Fruit fly (Drosophila melanogaster) whole organism, embryonic: Measurements from ENCODE around the gene CG44158.
A peak's percentile ranks its signal among the peaks of the same experiment; 100 is the strongest.

Experiments
- ATbp ChIP-seq: fragments of 200-800 bp; sonication (Bioruptor generic); optimal IDR thresholded peaks from 2 replicates; lab custom pipeline; 2017; ENCODE audit warnings: missing biosample characterization, mild to moderate bottlenecking, missing genetic modification characterization, missing genetic modification reagents
- Antp ChIP-seq: fragments of 200-800 bp; sonication (Bioruptor generic); optimal IDR thresholded peaks from 3 replicates; lab custom pipeline; 2016; ENCODE audit warnings: missing biosample characterization, missing genetic modification characterization
- C15 ChIP-seq: fragments of 200-800 bp; sonication (Bioruptor generic); IDR thresholded peaks from 3 replicates; pipeline ENCODE4 v1.3.6; 2022; ENCODE audit warnings: missing biosample characterization, missing genetic modification characterization
- CG10321 ChIP-seq: fragments of 200-800 bp; sonication (Bioruptor generic); IDR thresholded peaks from 2 replicates; pipeline ENCODE4 v1.3.6; 2022; ENCODE audit warnings: missing biosample characterization, missing genetic modification characterization
- CG11247 ChIP-seq: fragments of 200-800 bp; sonication (Bioruptor generic); IDR thresholded peaks from 2 replicates; pipeline ENCODE4 v1.3.6; 2022; ENCODE audit warnings: missing biosample characterization, missing genetic modification characterization
- CG12299 ChIP-seq: fragments of 200-800 bp; sonication (Bioruptor generic); optimal IDR thresholded peaks from 2 replicates; lab custom pipeline; 2018; ENCODE audit warnings: missing biosample characterization, mild to moderate bottlenecking, missing genetic modification characterization
- CG13894 ChIP-seq: fragments of 200-800 bp; sonication (Bioruptor generic); optimal IDR thresholded peaks from 3 replicates; lab custom pipeline; 2018; ENCODE audit warnings: missing biosample characterization, mild to moderate bottlenecking, missing genetic modification characterization, moderate library complexity
- CG15696 ChIP-seq: fragments of 200-800 bp; sonication (Bioruptor generic); optimal IDR thresholded peaks from 2 replicates; lab custom pipeline; 2019; ENCODE audit warnings: missing biosample characterization, mild to moderate bottlenecking, missing genetic modification characterization, moderate library complexity
- CG17328 ChIP-seq: fragments of 200-800 bp; sonication (Bioruptor generic); IDR thresholded peaks from 2 replicates; pipeline ENCODE4 v1.3.6; 2022; ENCODE audit warnings: missing biosample characterization, missing genetic modification characterization
- CG32532 ChIP-seq: fragments of 200-800 bp; sonication (Bioruptor generic); IDR thresholded peaks from 2 replicates; pipeline ENCODE4 v1.3.6; 2022; ENCODE audit warnings: missing biosample characterization, missing genetic modification characterization
- CG3407 ChIP-seq: fragments of 200-800 bp; sonication (Bioruptor generic); optimal IDR thresholded peaks from 2 replicates; lab custom pipeline; 2018; ENCODE audit warnings: missing biosample characterization, mild to moderate bottlenecking, missing genetic modification characterization
- CG4404 ChIP-seq: fragments of 200-800 bp; sonication (Bioruptor generic); IDR thresholded peaks from 2 replicates; pipeline ENCODE4 v1.3.6; 2022; ENCODE audit warnings: missing biosample characterization, missing genetic modification characterization
- CG4854 ChIP-seq: fragments of 200-800 bp; sonication (Bioruptor generic); optimal IDR thresholded peaks from 2 replicates; lab custom pipeline; 2016; ENCODE audit warnings: missing biosample characterization, missing genetic modification characterization, inconsistent platforms
- CG6254 ChIP-seq: fragments of 200-800 bp; sonication (Bioruptor generic); optimal IDR thresholded peaks from 3 replicates; lab custom pipeline; 2017; ENCODE audit warnings: mild to moderate bottlenecking, missing biosample characterization, missing genetic modification reagents, missing genetic modification characterization
- CG6683 ChIP-seq: fragments of 200-800 bp; sonication (Bioruptor generic); optimal IDR thresholded peaks from 2 replicates; lab custom pipeline; 2017; ENCODE audit warnings: missing biosample characterization, mild to moderate bottlenecking, missing genetic modification characterization, missing genetic modification reagents
- CG7745 ChIP-seq: fragments of 200-800 bp; sonication (Bioruptor generic); optimal IDR thresholded peaks from 2 replicates; lab custom pipeline; 2018; ENCODE audit warnings: missing biosample characterization, mild to moderate bottlenecking, missing genetic modification characterization, moderate library complexity
- CG7928 ChIP-seq: fragments of 200-800 bp; sonication (Bioruptor generic); optimal IDR thresholded peaks from 2 replicates; lab custom pipeline; 2017; ENCODE audit warnings: missing biosample characterization, mild to moderate bottlenecking, missing genetic modification characterization
- CG7963 ChIP-seq: fragments of 200-800 bp; sonication (Bioruptor generic); IDR thresholded peaks from 3 replicates; pipeline ENCODE4 v1.3.6; 2022; ENCODE audit warnings: missing biosample characterization, missing genetic modification characterization; ENCODE audit not compliant: partially characterized antibody
- CG7987 ChIP-seq: fragments of 200-800 bp; sonication (Bioruptor generic); optimal IDR thresholded peaks from 2 replicates; lab custom pipeline; 2018; ENCODE audit warnings: missing biosample characterization, mild to moderate bottlenecking, missing genetic modification characterization, moderate library complexity
- CG8290 ChIP-seq, 3 experiments: fragments of 200-800 bp; sonication (Bioruptor generic); optimal IDR thresholded peaks; 2 replicates each; lab custom pipeline; 2016 to 2019; ENCODE audit warnings: missing biosample characterization in 3 of 3, missing genetic modification characterization in 3 of 3, mild to moderate bottlenecking in 2 of 3, moderate library complexity in 1 of 3
- CG9215 ChIP-seq: fragments of 200-800 bp; sonication (Bioruptor generic); IDR thresholded peaks from 2 replicates; pipeline ENCODE4 v1.3.6; 2022; ENCODE audit warnings: missing biosample characterization, missing genetic modification characterization
- CrebB ChIP-seq: fragments of 200-800 bp; sonication (Bioruptor generic); optimal IDR thresholded peaks from 3 replicates; lab custom pipeline; 2018; ENCODE audit warnings: missing biosample characterization, mild to moderate bottlenecking, missing genetic modification characterization
- Dip2 ChIP-seq: fragments of 200-800 bp; sonication (Bioruptor generic); IDR thresholded peaks from 2 replicates; pipeline ENCODE4 v1.3.6; 2022; ENCODE audit warnings: missing biosample characterization, missing genetic modification characterization
- Ets97D ChIP-seq: fragments of 200-800 bp; sonication (Bioruptor generic); optimal IDR thresholded peaks from 3 replicates; lab custom pipeline; 2016; ENCODE audit warnings: missing biosample characterization, missing genetic modification characterization
- H15 ChIP-seq: fragments of 200-800 bp; sonication (Bioruptor generic); IDR thresholded peaks from 3 replicates; pipeline ENCODE4 v1.3.6; 2022; ENCODE audit warnings: missing biosample characterization, missing genetic modification characterization
- HLH54F ChIP-seq: fragments of 200-800 bp; sonication (Bioruptor generic); optimal IDR thresholded peaks from 3 replicates; lab custom pipeline; 2016; ENCODE audit warnings: missing biosample characterization, missing genetic modification characterization
- Hr78 ChIP-seq, 2 experiments: fragments of 200-800 bp in 1 of 2; fragments of >200 bp in 1 of 2; sonication (Bioruptor generic) in 1 of 2; optimal IDR thresholded peaks; 2 replicates each; lab custom pipeline; 2017 to 2019; ENCODE audit warnings: missing biosample characterization in 2 of 2, missing genetic modification characterization in 2 of 2, mild to moderate bottlenecking in 1 of 2, moderate library complexity in 1 of 2
- MTF-1 ChIP-seq: fragments of 200-800 bp; sonication (Bioruptor generic); optimal IDR thresholded peaks from 2 replicates; lab custom pipeline; 2018; ENCODE audit warnings: missing biosample characterization, mild to moderate bottlenecking, missing genetic modification characterization, borderline replicate concordance
- Mad ChIP-seq: fragments of 200-800 bp; sonication (Bioruptor generic); optimal IDR thresholded peaks from 2 replicates; lab custom pipeline; 2016; ENCODE audit warnings: missing biosample characterization, missing genetic modification characterization
- Scr ChIP-seq: fragments of 200-800 bp; sonication (Bioruptor generic); IDR thresholded peaks from 2 replicates; pipeline ENCODE4 v1.3.6; 2022; ENCODE audit warnings: missing biosample characterization, missing genetic modification characterization; ENCODE audit not compliant: partially characterized antibody
- Sry-β ChIP-seq: fragments of 200-800 bp; sonication (Bioruptor generic); optimal IDR thresholded peaks from 2 replicates; lab custom pipeline; 2018; ENCODE audit warnings: missing biosample characterization, mild to moderate bottlenecking, missing genetic modification characterization, moderate library complexity
- bcd ChIP-seq: fragments of 200-800 bp; sonication (Bioruptor generic); optimal IDR thresholded peaks from 2 replicates; lab custom pipeline; 2017; ENCODE audit warnings: missing biosample characterization, mild to moderate bottlenecking, missing genetic modification characterization
- bigmax ChIP-seq: fragments of 200-800 bp; sonication (Bioruptor generic); optimal IDR thresholded peaks from 2 replicates; lab custom pipeline; 2018; ENCODE audit warnings: missing biosample characterization, mild to moderate bottlenecking, missing genetic modification characterization
- bsh ChIP-seq, 2 experiments: fragments of 200-800 bp; sonication (Bioruptor generic); optimal IDR thresholded peaks; 2 replicates each; lab custom pipeline; 2017 to 2018; ENCODE audit warnings: mild to moderate bottlenecking in 2 of 2, missing biosample characterization in 2 of 2, missing genetic modification characterization in 2 of 2, moderate library complexity in 1 of 2
- corto ChIP-seq: fragments of 200-800 bp; sonication (Bioruptor generic); optimal IDR thresholded peaks from 2 replicates; lab custom pipeline; 2016; ENCODE audit warnings: missing biosample characterization, mild to moderate bottlenecking, missing genetic modification characterization, moderate library complexity
- dpn ChIP-seq, 2 experiments: fragments of 200-800 bp; sonication (Bioruptor generic); optimal IDR thresholded peaks; 3 replicates each; lab custom pipeline; 2016; ENCODE audit warnings: missing biosample characterization in 2 of 2, missing genetic modification characterization in 2 of 2
- grn ChIP-seq: fragments of 200-800 bp; sonication (Bioruptor generic); optimal IDR thresholded peaks from 3 replicates; lab custom pipeline; 2017; ENCODE audit warnings: missing biosample characterization, missing genetic modification characterization
- hkb ChIP-seq, 2 experiments: fragments of 200-800 bp in 1 of 2; fragments of >200 bp in 1 of 2; sonication (Bioruptor generic) in 1 of 2; IDR thresholded peaks in 1 of 2; optimal IDR thresholded peaks in 1 of 2; 2 replicates each; pipeline versions ENCODE4 v1.3.6 to Lab custom; 2017 to 2022; ENCODE audit warnings: missing biosample characterization in 1 of 2, missing genetic modification characterization in 1 of 2
- hth ChIP-seq: fragments of >200 bp; optimal IDR thresholded peaks from 2 replicates; lab custom pipeline; 2017; ENCODE audit warnings: inconsistent platforms
- kay ChIP-seq: fragments of 200-800 bp; sonication (Bioruptor generic); optimal IDR thresholded peaks from 2 replicates; lab custom pipeline; 2016; ENCODE audit warnings: missing biosample characterization, missing genetic modification characterization
- nmo ChIP-seq: fragments of 200-800 bp; sonication (Bioruptor generic); optimal IDR thresholded peaks from 2 replicates; lab custom pipeline; 2018; ENCODE audit warnings: missing biosample characterization, mild to moderate bottlenecking, missing genetic modification characterization, moderate library complexity
- onecut ChIP-seq: fragments of 200-800 bp; sonication (Bioruptor generic); IDR thresholded peaks from 2 replicates; pipeline ENCODE4 v1.3.6; 2022; ENCODE audit warnings: missing biosample characterization, missing genetic modification characterization
- p53 ChIP-seq: fragments of 200-800 bp; sonication (Bioruptor generic); optimal IDR thresholded peaks from 2 replicates; lab custom pipeline; 2016; ENCODE audit warnings: missing biosample characterization, missing genetic modification characterization
- shn ChIP-seq: fragments of 200-800 bp; sonication (Bioruptor generic); optimal IDR thresholded peaks from 3 replicates; lab custom pipeline; 2016; ENCODE audit warnings: missing biosample characterization, missing genetic modification characterization
- slbo ChIP-seq: fragments of 200-800 bp; sonication (Bioruptor generic); IDR thresholded peaks from 2 replicates; pipeline ENCODE4 v1.3.6; 2022; ENCODE audit warnings: missing biosample characterization, missing genetic modification characterization
- stwl ChIP-seq: fragments of 200-800 bp; sonication (Bioruptor generic); optimal IDR thresholded peaks from 3 replicates; lab custom pipeline; 2018; ENCODE audit warnings: missing biosample characterization, mild to moderate bottlenecking, missing genetic modification characterization, moderate library complexity
- sug ChIP-seq: fragments of 200-800 bp; optimal IDR thresholded peaks from 2 replicates; lab custom pipeline; 2019; ENCODE audit warnings: missing biosample characterization, mild to moderate bottlenecking, missing genetic modification characterization, moderate library complexity
- zfh2 ChIP-seq: fragments of 200-800 bp; sonication (Bioruptor generic); optimal IDR thresholded peaks from 2 replicates; lab custom pipeline; 2016; ENCODE audit warnings: missing biosample characterization, missing genetic modification characterization

Gene CG44158

dm6 chr3R:18167416-18168237 lies 41.0 kb upstream of the CG44158 start, which contains the start of gene wrd (continued):
- TF ChIP-seq CG7745 (tag; lab: Kevin White, UChicago) (no peak), CG7963 (GFP tag; lab: Robert Waterston, UW) (no peak), CG13894 (tag; lab: Kevin White, UChicago) (no peak), p53 (no peak), C15 (GFP tag; lab: Robert Waterston, UW) (no peak), CG6254 (GFP tag; lab: Kevin White, UChicago) (no peak), HLH54F (GFP tag; lab: Kevin White, UChicago) (no peak), ATbp (no peak), Dip2 (GFP tag; lab: Robert Waterston, UW) (no peak), CG4404 (GFP tag; lab: Robert Waterston, UW) (no peak), CG12299 (tag; lab: Kevin White, UChicago) (no peak), CG7928 (GFP tag; lab: Kevin White, UChicago) (peak; percentile 86), Sry-β (GFP tag; lab: Kevin White, UChicago) (no peak), CrebB (tag; lab: Kevin White, UChicago) (no peak), CG15696 (no peak), CG11247 (GFP tag; lab: Robert Waterston, UW) (no peak), hkb (optimal IDR thresholded peaks at IDR 0.05; lab: Kevin White, UChicago) (no peak), hkb (GFP tag; IDR thresholded peaks at IDR 0.05; lab: Robert Waterston, UW) (no peak), Antp (no peak), CG8290 (GFP tag; optimal IDR thresholded peaks at IDR 0.05; lab: Kevin White, UChicago) (no peak), CG8290 (tag; optimal IDR thresholded peaks at IDR 0.05; lab: Kevin White, UChicago) (peak in 1 of 2 experiments; percentile 28), CG7987 (no peak), Ets97D (GFP tag; lab: Kevin White, UChicago) (no peak), CG32532 (GFP tag; lab: Robert Waterston, UW) (0 out of 2 replicates have a peak, but pooled peaks have one; percentile 7), CG17328 (GFP tag; lab: Robert Waterston, UW) (no peak), grn (no peak), hth (no peak), shn (no peak), CG9215 (GFP tag; lab: Robert Waterston, UW) (no peak), onecut (no peak), stwl (tag; lab: Kevin White, UChicago) (peak; percentile 15), Scr (GFP tag; lab: Robert Waterston, UW) (no peak; the same call in 1 of the 2 replicates), nmo (GFP tag; lab: Kevin White, UChicago) (peak; percentile 38), CG10321 (no peak), H15 (no peak), dpn (GFP tag; optimal IDR thresholded peaks at IDR 0.05; lab: Kevin White, UChicago) (peak in 1 of 2 experiments; percentile 17), CG3407 (GFP tag; lab: Kevin White, UChicago) (no peak), bcd (GFP tag; lab: Kevin White, UChicago) (no peak), Hr78 (GFP tag; optimal IDR thresholded peaks at IDR 0.05; lab: Kevin White, UChicago) (no peak), MTF-1 (no peak), Mad (GFP tag; lab: Kevin White, UChicago) (no peak), kay (GFP tag; lab: Kevin White, UChicago) (no peak), zfh2 (GFP tag; lab: Kevin White, UChicago) (no peak), sug (tag; lab: Kevin White, UChicago) (no peak), slbo (GFP tag; lab: Robert Waterston, UW) (peak; percentile 50; the same call in 1 of the 2 replicates), bsh (GFP tag; optimal IDR thresholded peaks at IDR 0.05; lab: Kevin White, UChicago) (no peak), CG6683 (GFP tag; lab: Kevin White, UChicago) (no peak), corto (no peak), CG4854 (GFP tag; lab: Kevin White, UChicago) (no peak), bigmax (GFP tag; lab: Kevin White, UChicago) (no peak)
